Worm (Caenorhabditis elegans) whole organism, mixed stage, embryonic: ENCODE measurements around the gene Y66D12A.1.

Source experiments
- M03D4.4 ChIP-seq: sonication (generic microtip); optimal IDR thresholded peaks from 2 replicates; lab custom pipeline; 2017; ENCODE audit warnings: mild to moderate bottlenecking, missing genetic modification characterization, missing compliant biosample characterization
- bed-3 ChIP-seq: fragments of 200-800 bp; sonication (Bioruptor generic); optimal IDR thresholded peaks from 3 replicates; lab custom pipeline; 2018; ENCODE audit warnings: mild to moderate bottlenecking, missing genetic modification characterization, moderate library complexity, missing compliant biosample characterization
- blmp-1 ChIP-seq: fragments of 150-350 bp; optimal IDR thresholded peaks from 2 replicates; lab custom pipeline; 2014; ENCODE audit warnings: missing biosample characterization, missing genetic modification characterization
- ceh-39 ChIP-seq: fragments of 150-350 bp; optimal IDR thresholded peaks from 2 replicates; lab custom pipeline; 2014; ENCODE audit warnings: missing biosample characterization, missing genetic modification characterization
- ceh-43 ChIP-seq: fragments of 200-800 bp; sonication (Bioruptor generic); optimal IDR thresholded peaks from 2 replicates; lab custom pipeline; 2018; ENCODE audit warnings: mild to moderate bottlenecking, missing genetic modification characterization, moderate library complexity, missing compliant biosample characterization
- ceh-83 ChIP-seq: fragments of 200-800 bp; sonication (Bioruptor generic); optimal IDR thresholded peaks from 2 replicates; lab custom pipeline; 2018; ENCODE audit warnings: mild to moderate bottlenecking, missing genetic modification characterization, missing compliant biosample characterization
- ces-1 ChIP-seq: fragments of 150-350 bp; optimal IDR thresholded peaks from 2 replicates; lab custom pipeline; 2014; ENCODE audit warnings: missing biosample characterization, missing genetic modification reagents, missing genetic modification characterization
- cnd-1 ChIP-seq: fragments of 200-800 bp; sonication (Bioruptor generic); optimal IDR thresholded peaks from 2 replicates; lab custom pipeline; 2018; ENCODE audit warnings: mild to moderate bottlenecking, missing genetic modification characterization, missing compliant biosample characterization
- drap-1 ChIP-seq: fragments of 200-800 bp; sonication (Bioruptor generic); optimal IDR thresholded peaks from 3 replicates; lab custom pipeline; 2018; ENCODE audit warnings: mild to moderate bottlenecking, missing genetic modification characterization, missing compliant biosample characterization
- elt-1 ChIP-seq: sonication (generic microtip); optimal IDR thresholded peaks from 2 replicates; lab custom pipeline; 2017; ENCODE audit warnings: missing genetic modification characterization, mild to moderate bottlenecking, missing compliant biosample characterization, antibody characterized with exemption, moderate library complexity, borderline replicate concordance; ENCODE audit not compliant: insufficient read depth
- elt-3 ChIP-seq: fragments of 150-350 bp; optimal IDR thresholded peaks from 2 replicates; lab custom pipeline; 2014; ENCODE audit warnings: missing biosample characterization, missing genetic modification characterization
- flh-1 ChIP-seq: fragments of 200-800 bp; sonication (Bioruptor generic); optimal IDR thresholded peaks from 2 replicates; lab custom pipeline; 2018; ENCODE audit warnings: mild to moderate bottlenecking, missing genetic modification characterization, moderate library complexity, missing compliant biosample characterization
- ham-2 ChIP-seq: fragments of 200-800 bp; sonication (Bioruptor generic); optimal IDR thresholded peaks from 2 replicates; lab custom pipeline; 2018; ENCODE audit warnings: mild to moderate bottlenecking, missing genetic modification characterization, missing compliant biosample characterization
- hlh-1 ChIP-seq: fragments of 150-350 bp; optimal IDR thresholded peaks from 2 replicates; lab custom pipeline; 2014; ENCODE audit warnings: missing biosample characterization, missing genetic modification reagents, missing genetic modification characterization
- lin-13 ChIP-seq: fragments of 150-350 bp; optimal IDR thresholded peaks from 2 replicates; lab custom pipeline; 2014; ENCODE audit warnings: missing biosample characterization, missing genetic modification characterization
- lin-32 ChIP-seq: fragments of 200-800 bp; sonication (Bioruptor generic); optimal IDR thresholded peaks from 2 replicates; lab custom pipeline; 2018; ENCODE audit warnings: mild to moderate bottlenecking, missing genetic modification characterization, missing compliant biosample characterization
- lsy-2 ChIP-seq: fragments of 150-350 bp; optimal IDR thresholded peaks from 2 replicates; lab custom pipeline; 2014; ENCODE audit warnings: missing biosample characterization, missing genetic modification characterization
- mab-5 ChIP-seq: fragments of 150-350 bp; optimal IDR thresholded peaks from 2 replicates; lab custom pipeline; 2014; ENCODE audit warnings: missing biosample characterization, missing genetic modification characterization
- mep-1 ChIP-seq: fragments of 150-350 bp; optimal IDR thresholded peaks from 2 replicates; lab custom pipeline; 2017; ENCODE audit warnings: missing biosample characterization, missing genetic modification reagents, missing genetic modification characterization, inconsistent platforms
- nhr-12 ChIP-seq: fragments of 150-350 bp; optimal IDR thresholded peaks from 2 replicates; lab custom pipeline; 2014; ENCODE audit warnings: missing biosample characterization, missing genetic modification characterization
- nhr-2 ChIP-seq: fragments of 150-350 bp; optimal IDR thresholded peaks from 2 replicates; lab custom pipeline; 2014; ENCODE audit warnings: missing biosample characterization, missing genetic modification characterization
- nhr-237 ChIP-seq: fragments of 150-350 bp; optimal IDR thresholded peaks from 2 replicates; lab custom pipeline; 2014; ENCODE audit warnings: missing biosample characterization, missing genetic modification characterization
- nhr-28 ChIP-seq: fragments of 150-350 bp; optimal IDR thresholded peaks from 2 replicates; lab custom pipeline; 2014; ENCODE audit warnings: missing biosample characterization, missing genetic modification characterization
- nhr-76 ChIP-seq: sonication (generic microtip); optimal IDR thresholded peaks from 2 replicates; lab custom pipeline; 2017; ENCODE audit warnings: missing biosample characterization, missing genetic modification characterization
- pha-4 ChIP-seq: fragments of 150-350 bp; optimal IDR thresholded peaks from 2 replicates; lab custom pipeline; 2018; ENCODE audit warnings: missing biosample characterization, missing genetic modification reagents, missing genetic modification characterization
- sem-2 ChIP-seq: fragments of 200-800 bp; sonication (Bioruptor generic); optimal IDR thresholded peaks from 2 replicates; lab custom pipeline; 2018; ENCODE audit warnings: mild to moderate bottlenecking, missing genetic modification characterization, missing compliant biosample characterization
- tbx-8 ChIP-seq: fragments of 200-800 bp; sonication (Bioruptor generic); optimal IDR thresholded peaks from 2 replicates; lab custom pipeline; 2018; ENCODE audit warnings: mild to moderate bottlenecking, missing genetic modification characterization, moderate library complexity, missing compliant biosample characterization
- unc-39 ChIP-seq: fragments of 150-350 bp; optimal IDR thresholded peaks from 2 replicates; lab custom pipeline; 2014; ENCODE audit warnings: missing biosample characterization, missing genetic modification characterization
- unc-62 ChIP-seq: fragments of 150-350 bp; optimal IDR thresholded peaks from 2 replicates; lab custom pipeline; 2014; ENCODE audit warnings: missing biosample characterization, missing genetic modification reagents, missing genetic modification characterization
- zip-8 ChIP-seq: fragments of 150-350 bp; optimal IDR thresholded peaks from 2 replicates; lab custom pipeline; 2014; ENCODE audit warnings: missing biosample characterization, missing genetic modification characterization
- ztf-11 ChIP-seq: fragments of 150-350 bp; optimal IDR thresholded peaks from 2 replicates; lab custom pipeline; 2014; ENCODE audit warnings: missing biosample characterization, missing genetic modification characterization

Gene Y66D12A.1

ce11 chrIII:11627631-11628030 lies 19.7 kb downstream of the Y66D12A.1 start:
- no peak for TF ChIP-seq lin-13 (tag; lab: Kevin White, UChicago)
- no peak for TF ChIP-seq ztf-11 (tag; lab: Kevin White, UChicago)
- TF ChIP-seq mep-1 = no peak
- TF ChIP-seq tbx-8 (GFP tag; lab: Kevin White, UChicago) = no peak
- no peak for TF ChIP-seq hlh-1 (tag; lab: Kevin White, UChicago)
- no peak for TF ChIP-seq lsy-2 (tag; lab: Kevin White, UChicago)
- TF ChIP-seq sem-2 (GFP tag; lab: Kevin White, UChicago) = no peak
- no peak for TF ChIP-seq lin-32 (GFP tag; lab: Kevin White, UChicago)
- no peak for TF ChIP-seq blmp-1 (tag; lab: Kevin White, UChicago)
- no peak for TF ChIP-seq drap-1
- no peak for TF ChIP-seq M03D4.4
- TF ChIP-seq unc-62 (GFP tag; lab: Kevin White, UChicago) = no peak
- no peak for TF ChIP-seq ceh-39 (tag; lab: Kevin White, UChicago)
- TF ChIP-seq ceh-43 (GFP tag; lab: Kevin White, UChicago) = no peak
- TF ChIP-seq ces-1 (GFP tag; lab: Kevin White, UChicago) = no peak
- TF ChIP-seq, all 35 proteins: peak for 0

ce11 chrIII:11629354-11629753 lies 21.4 kb downstream of the Y66D12A.1 start, which contains the start of gene Y66A7A.7:
Gene Y66A7A.7, minus strand, starts transcription at chrIII:11629454.
- TF ChIP-seq flh-1 (GFP tag; lab: Kevin White, UChicago) = no peak
- TF ChIP-seq ces-1 (GFP tag; lab: Kevin White, UChicago) = no peak
- no peak for TF ChIP-seq mab-5
- TF ChIP-seq zip-8 (tag; lab: Kevin White, UChicago) = no peak
- no peak for TF ChIP-seq bed-3 (GFP tag; lab: Kevin White, UChicago)
- TF ChIP-seq lin-32 (GFP tag; lab: Kevin White, UChicago) = no peak
- TF ChIP-seq unc-39 = no peak
- no peak for TF ChIP-seq nhr-76 (tag; lab: Kevin White, UChicago)
- no peak for TF ChIP-seq unc-62 (GFP tag; lab: Kevin White, UChicago)
- TF ChIP-seq lin-13 (tag; lab: Kevin White, UChicago) = no peak
- no peak for TF ChIP-seq nhr-2 (tag; lab: Kevin White, UChicago)
- TF ChIP-seq nhr-12 (tag; lab: Kevin White, UChicago) = no peak
- no peak for TF ChIP-seq nhr-28 (tag; lab: Kevin White, UChicago)

DNA sequence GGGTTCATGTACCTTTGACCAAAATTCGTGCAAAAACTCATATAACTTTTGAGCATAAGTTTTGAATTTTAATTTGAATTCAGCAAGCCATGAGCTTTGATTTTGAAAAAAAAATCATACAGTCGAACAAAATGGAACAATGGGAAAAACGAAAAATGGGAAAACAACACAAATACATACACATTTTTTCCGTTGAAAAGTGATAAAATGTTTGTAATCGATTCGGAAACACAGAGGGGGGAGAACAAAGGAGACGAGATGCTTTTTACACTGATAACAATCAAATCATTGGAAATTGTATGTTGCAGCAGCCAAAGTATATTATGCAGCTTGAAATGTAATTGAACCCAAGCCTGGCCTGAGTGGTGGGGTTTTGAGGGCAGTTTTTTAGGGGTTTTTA lies 23.1 kb downstream of the Y66D12A.1 start:
- TF ChIP-seq hlh-1 (tag; lab: Kevin White, UChicago) = no peak
- no peak for TF ChIP-seq nhr-2 (tag; lab: Kevin White, UChicago)
- TF ChIP-seq mab-5 = no peak
- no peak for TF ChIP-seq cnd-1 (tag; lab: Kevin White, UChicago)
- TF ChIP-seq lsy-2 (tag; lab: Kevin White, UChicago) = no peak
- TF ChIP-seq ces-1 (GFP tag; lab: Kevin White, UChicago) = no peak
- no peak for TF ChIP-seq ceh-43 (GFP tag; lab: Kevin White, UChicago)
- no peak for TF ChIP-seq elt-1 (tag; lab: Kevin White, UChicago)
- no peak for TF ChIP-seq nhr-237 (tag; lab: Kevin White, UChicago)
- TF ChIP-seq ztf-11 (tag; lab: Kevin White, UChicago) = no peak
- TF ChIP-seq ham-2 (GFP tag; lab: Kevin White, UChicago) = no peak
- TF ChIP-seq mep-1 = no peak
- no peak for TF ChIP-seq ceh-83 (GFP tag; lab: Kevin White, UChicago)
- TF ChIP-seq drap-1 = no peak
- TF ChIP-seq sem-2 (GFP tag; lab: Kevin White, UChicago) = no peak
- no peak for TF ChIP-seq pha-4 (tag; lab: Kevin White, UChicago)
- no peak for TF ChIP-seq unc-39
- TF ChIP-seq lin-13 (tag; lab: Kevin White, UChicago) = no peak
- TF ChIP-seq unc-62 (GFP tag; lab: Kevin White, UChicago) = no peak
- no peak for TF ChIP-seq ceh-39 (tag; lab: Kevin White, UChicago)

ce11 chrIII:11632376-11632775 lies 24.4 kb downstream of the Y66D12A.1 start:
- TF ChIP-seq mab-5 (no peak), lin-32 (GFP tag; lab: Kevin White, UChicago) (no peak), zip-8 (tag; lab: Kevin White, UChicago) (no peak), unc-39 (no peak), drap-1 (no peak), ceh-83 (GFP tag; lab: Kevin White, UChicago) (no peak), ztf-11 (tag; lab: Kevin White, UChicago) (no peak), cnd-1 (tag; lab: Kevin White, UChicago) (no peak), lin-13 (tag; lab: Kevin White, UChicago) (no peak), nhr-28 (tag; lab: Kevin White, UChicago) (no peak), mep-1 (no peak), unc-62 (GFP tag; lab: Kevin White, UChicago) (no peak), tbx-8 (GFP tag; lab: Kevin White, UChicago) (no peak), ceh-39 (tag; lab: Kevin White, UChicago) (no peak), nhr-76 (tag; lab: Kevin White, UChicago) (no peak), elt-3 (no peak), M03D4.4 (no peak), nhr-2 (tag; lab: Kevin White, UChicago) (no peak)
- TF ChIP-seq, all 35 proteins: peak for 0
